Fruit fly (Drosophila melanogaster) whole organism: ENCODE results near the gene Ets21C.

Source experiments
- CG8478 ChIP-seq: fragments of >200 bp; optimal IDR thresholded peaks from 2 replicates; lab custom pipeline; 2018; ENCODE audit warnings: inconsistent platforms
- pan ChIP-seq: fragments of >200 bp; optimal IDR thresholded peaks from 2 replicates; lab custom pipeline; 2017
- usp ChIP-seq: fragments of >200 bp; optimal IDR thresholded peaks from 2 replicates; lab custom pipeline; 2017; ENCODE audit warnings: missing biosample characterization, missing genetic modification characterization, mixed read lengths

dm6 chr2L:512028-512427 lies 40.7 kb downstream of the Ets21C start:
- TF ChIP-seq usp (GFP tag; lab: Kevin White, UChicago) (no peak), pan (lab: Kevin White, UChicago) (no peak), CG8478 (no peak)
